Fruit fly (Drosophila melanogaster) whole organism, wandering third instar larva: Measurements from ENCODE around the gene Sfp24Ba.

Experiments
- Abd-B ChIP-seq: fragments of >200 bp; optimal IDR thresholded peaks from 2 replicates; lab custom pipeline; 2017; ENCODE audit warnings: missing biosample characterization, missing genetic modification characterization
- CG32264 ChIP-seq: fragments of 200-800 bp; sonication (Bioruptor generic); optimal IDR thresholded peaks from 2 replicates; lab custom pipeline; 2016; ENCODE audit warnings: missing biosample characterization, missing genetic modification characterization
- CG9705 ChIP-seq: fragments of 200-800 bp; sonication (Bioruptor generic); optimal IDR thresholded peaks from 2 replicates; lab custom pipeline; 2018; ENCODE audit warnings: missing biosample characterization, mild to moderate bottlenecking, missing genetic modification characterization
- CrebA ChIP-seq: fragments of 200-800 bp; sonication (Bioruptor generic); optimal IDR thresholded peaks from 2 replicates; lab custom pipeline; 2016; ENCODE audit warnings: missing biosample characterization, mild to moderate bottlenecking, missing genetic modification characterization, borderline replicate concordance
- Dfd ChIP-seq: fragments of >200 bp; optimal IDR thresholded peaks from 2 replicates; lab custom pipeline; 2017; ENCODE audit warnings: missing biosample characterization, missing genetic modification characterization
- Dif ChIP-seq: fragments of 200-275, 200-300 bp; sonication (Bioruptor generic); optimal IDR thresholded peaks from 2 replicates; lab custom pipeline; 2018; ENCODE audit warnings: missing biosample characterization, missing genetic modification characterization; ENCODE audit not compliant: partially characterized antibody
- GATAd ChIP-seq: sonication (Bioruptor generic); optimal IDR thresholded peaks from 2 replicates; lab custom pipeline; 2016; ENCODE audit warnings: missing biosample characterization, missing genetic modification characterization
- HLH106 ChIP-seq: fragments of 200-800 bp; optimal IDR thresholded peaks from 3 replicates; lab custom pipeline; 2019; ENCODE audit warnings: missing biosample characterization, mild to moderate bottlenecking, missing genetic modification characterization, moderate library complexity
- Hnf4 ChIP-seq: fragments of 200-800 bp; sonication (Bioruptor generic); optimal IDR thresholded peaks from 2 replicates; lab custom pipeline; 2016; ENCODE audit warnings: missing biosample characterization, mild to moderate bottlenecking, missing genetic modification characterization
- Hr78 ChIP-seq: fragments of >200 bp; optimal IDR thresholded peaks from 2 replicates; lab custom pipeline; 2017; ENCODE audit warnings: missing biosample characterization, missing genetic modification characterization
- Hr83 ChIP-seq: fragments of 200-300 bp; sonication (Bioruptor generic); optimal IDR thresholded peaks from 2 replicates; lab custom pipeline; 2016; ENCODE audit warnings: missing biosample characterization, mild to moderate bottlenecking, missing genetic modification characterization, moderate library complexity; ENCODE audit not compliant: poor library complexity, severe bottlenecking
- Jra ChIP-seq: sonication (Bioruptor generic); optimal IDR thresholded peaks from 2 replicates; lab custom pipeline; 2016; ENCODE audit warnings: missing biosample characterization, missing genetic modification characterization
- Mio ChIP-seq: sonication (Bioruptor generic); optimal IDR thresholded peaks from 2 replicates; lab custom pipeline; 2016; ENCODE audit warnings: missing biosample characterization, missing genetic modification characterization
- Myc ChIP-seq: fragments of >200 bp; optimal IDR thresholded peaks from 2 replicates; lab custom pipeline; 2017
- N ChIP-seq: fragments of >200 bp; optimal IDR thresholded peaks from 2 replicates; lab custom pipeline; 2018; ENCODE audit warnings: missing biosample characterization, missing external identifiers, missing genetic modification characterization
- OdsH ChIP-seq: fragments of 200-800 bp; sonication (Bioruptor generic); optimal IDR thresholded peaks from 2 replicates; lab custom pipeline; 2016; ENCODE audit warnings: missing biosample characterization, mild to moderate bottlenecking, missing genetic modification characterization
- Rel ChIP-seq, 2 experiments: fragments of 200-800 bp; sonication (Bioruptor generic) in 1 of 2; optimal IDR thresholded peaks; 2 replicates in 1 of 2; 3 replicates in 1 of 2; lab custom pipeline; 2016 to 2019; ENCODE audit warnings: mild to moderate bottlenecking in 2 of 2, missing biosample characterization in 2 of 2, missing genetic modification characterization in 2 of 2, moderate library complexity in 1 of 2
- Sp1 ChIP-seq: fragments of 200-800 bp; sonication (Bioruptor generic); optimal IDR thresholded peaks from 3 replicates; lab custom pipeline; 2019; ENCODE audit warnings: missing biosample characterization, mild to moderate bottlenecking, missing genetic modification characterization, moderate library complexity
- Vsx2 ChIP-seq: fragments of 200-300, 225-300 bp; sonication (Bioruptor generic); optimal IDR thresholded peaks from 2 replicates; lab custom pipeline; 2018; ENCODE audit warnings: missing biosample characterization, missing genetic modification characterization; ENCODE audit not compliant: partially characterized antibody
- br ChIP-seq: fragments of 200-800 bp; sonication (Bioruptor generic); optimal IDR thresholded peaks from 2 replicates; lab custom pipeline; 2016; ENCODE audit warnings: missing biosample characterization, missing genetic modification characterization
- brk ChIP-seq: fragments of 200-800 bp; sonication (Bioruptor generic); optimal IDR thresholded peaks from 2 replicates; lab custom pipeline; 2016; ENCODE audit warnings: missing biosample characterization, mild to moderate bottlenecking, missing genetic modification characterization
- dl ChIP-seq, 2 experiments: fragments of 175-275, 200-275 bp in 1 of 2; fragments of 200-275 bp in 1 of 2; sonication (Bioruptor generic); optimal IDR thresholded peaks; lab custom pipeline; 2018; ENCODE audit warnings: mild to moderate bottlenecking in 2 of 2, missing biosample characterization in 2 of 2, missing genetic modification characterization in 2 of 2, moderate library complexity in 2 of 2; ENCODE audit not compliant: partially characterized antibody in 2 of 2, insufficient read depth in 1 of 2
- dmrt93B ChIP-seq: fragments of 200-800 bp; sonication (Bioruptor generic); optimal IDR thresholded peaks from 2 replicates; lab custom pipeline; 2018; ENCODE audit warnings: missing biosample characterization, mild to moderate bottlenecking, missing genetic modification characterization
- dsf ChIP-seq: sonication (Bioruptor generic); optimal IDR thresholded peaks from 2 replicates; lab custom pipeline; 2016; ENCODE audit warnings: missing biosample characterization, missing genetic modification characterization, borderline replicate concordance
- ey ChIP-seq: fragments of 200-800 bp; sonication (Bioruptor generic); optimal IDR thresholded peaks from 2 replicates; lab custom pipeline; 2016; ENCODE audit warnings: missing biosample characterization, missing genetic modification characterization
- foxo ChIP-seq, 2 experiments: fragments of 200-800 bp; sonication (Bioruptor generic); optimal IDR thresholded peaks; 2 replicates in 1 of 2; 3 replicates in 1 of 2; lab custom pipeline; 2016 to 2017; ENCODE audit warnings: missing biosample characterization in 2 of 2, missing genetic modification characterization in 2 of 2
- fru ChIP-seq: fragments of 200-800 bp; sonication (Bioruptor generic); optimal IDR thresholded peaks from 3 replicates; lab custom pipeline; 2016; ENCODE audit warnings: missing biosample characterization, mild to moderate bottlenecking, missing genetic modification characterization
- h ChIP-seq: fragments of 200-800 bp; sonication (Bioruptor generic); optimal IDR thresholded peaks from 3 replicates; lab custom pipeline; 2016; ENCODE audit warnings: missing biosample characterization, mild to moderate bottlenecking, missing genetic modification characterization
- jim ChIP-seq: fragments of 175-275, 200-325 bp; sonication (Bioruptor generic); optimal IDR thresholded peaks from 2 replicates; lab custom pipeline; 2016; ENCODE audit warnings: missing biosample characterization, mild to moderate bottlenecking, missing genetic modification characterization
- lola ChIP-seq: fragments of >200 bp; optimal IDR thresholded peaks from 2 replicates; lab custom pipeline; 2017; ENCODE audit warnings: missing biosample characterization, missing genetic modification characterization
- pan ChIP-seq: fragments of >200 bp; optimal IDR thresholded peaks from 2 replicates; lab custom pipeline; 2017
- psq ChIP-seq: fragments of 200-800 bp; sonication (Bioruptor generic); optimal IDR thresholded peaks from 3 replicates; lab custom pipeline; 2017; ENCODE audit warnings: missing biosample characterization, mild to moderate bottlenecking, missing genetic modification characterization, moderate library complexity
- rgr ChIP-seq: fragments of 200-800 bp; sonication (Bioruptor generic); optimal IDR thresholded peaks from 3 replicates; lab custom pipeline; 2016; ENCODE audit warnings: missing biosample characterization, mild to moderate bottlenecking, missing genetic modification characterization
- sage ChIP-seq: fragments of 200-800 bp; sonication (Bioruptor generic); optimal IDR thresholded peaks from 2 replicates; lab custom pipeline; 2016; ENCODE audit warnings: missing biosample characterization, mild to moderate bottlenecking, missing genetic modification characterization
- sv ChIP-seq: fragments of 200-800 bp; sonication (Bioruptor generic); optimal IDR thresholded peaks from 3 replicates; lab custom pipeline; 2016; ENCODE audit warnings: missing biosample characterization, missing genetic modification characterization
- tai ChIP-seq: sonication (Bioruptor generic); optimal IDR thresholded peaks from 2 replicates; lab custom pipeline; 2016; ENCODE audit warnings: missing biosample characterization, missing genetic modification characterization
- usp ChIP-seq: fragments of >200 bp; optimal IDR thresholded peaks from 2 replicates; lab custom pipeline; 2017; ENCODE audit warnings: missing biosample characterization, missing genetic modification characterization
- woc ChIP-seq: sonication (Bioruptor generic); optimal IDR thresholded peaks from 2 replicates; lab custom pipeline; 2016; ENCODE audit warnings: missing biosample characterization, mild to moderate bottlenecking, missing genetic modification characterization

The Sfp24Ba gene

dm6 chr2L:3632047-3632880, 36.1 kb downstream of the Sfp24Ba start:
- TF ChIP-seq fru (GFP tag; lab: Kevin White, UChicago) (peak; percentile 98), br (GFP tag; lab: Kevin White, UChicago) (peak; percentile 96), Rel (GFP tag; optimal IDR thresholded peaks at IDR 0.05; lab: Kevin White, UChicago) (peak; percentile 88), Rel (tag; optimal IDR thresholded peaks at IDR 0.05; lab: Kevin White, UChicago) (peak; percentile 75), Abd-B (GFP tag; lab: Kevin White, UChicago) (no peak), lola (no peak), sage (peak; percentile 94), h (GFP tag; lab: Kevin White, UChicago) (peak; percentile 97), OdsH (GFP tag; lab: Kevin White, UChicago) (peak; percentile 95), tai (GFP tag; lab: Kevin White, UChicago) (peak; percentile 83), GATAd (GFP tag; lab: Kevin White, UChicago) (peak; percentile 34), dsf (peak; percentile 78), Dif (GFP tag; lab: Kevin White, UChicago) (peak; percentile 95), foxo (GFP tag; optimal IDR thresholded peaks at IDR 0.05; lab: Kevin White, UChicago) (peak; percentile 82 to 96), HLH106 (tag; lab: Kevin White, UChicago) (peak; percentile 99), Sp1 (GFP tag; lab: Kevin White, UChicago) (peak; percentile 95), pan (lab: Kevin White, UChicago) (no peak), Dfd (no peak), usp (GFP tag; lab: Kevin White, UChicago) (no peak), brk (peak; percentile 94), Vsx2 (GFP tag; lab: Kevin White, UChicago) (peak; percentile 85), psq (GFP tag; lab: Kevin White, UChicago) (peak; percentile 92), N (GFP tag; lab: Kevin White, UChicago) (no peak), sv (GFP tag; lab: Kevin White, UChicago) (peak; percentile 94), dl (GFP tag; optimal IDR thresholded peaks at IDR 0.05; lab: Kevin White, UChicago; ENCODE audit: insufficient read depth in 1 of 2, partially characterized antibody in 2 of 2) (peak; percentile 84 to 85), Mio (GFP tag; lab: Kevin White, UChicago) (peak; percentile 70), jim (GFP tag; lab: Kevin White, UChicago) (no peak), CG32264 (GFP tag; lab: Kevin White, UChicago) (peak; percentile 95), Jra (GFP tag; lab: Kevin White, UChicago) (peak; percentile 92), dmrt93B (GFP tag; lab: Kevin White, UChicago) (peak; percentile 97), Myc (lab: Kevin White, UChicago) (peak; percentile 66), Hr83 (GFP tag; lab: Kevin White, UChicago) (peak; percentile 55), Hnf4 (GFP tag; lab: Kevin White, UChicago) (peak; percentile 96), ey (GFP tag; lab: Kevin White, UChicago) (peak; percentile 94), rgr (peak; percentile 94), CrebA (GFP tag; lab: Kevin White, UChicago) (no peak), CG9705 (peak; percentile 97), woc (GFP tag; lab: Kevin White, UChicago) (peak; percentile 96), Hr78 (GFP tag; lab: Kevin White, UChicago) (no peak)
